Fruit fly (Drosophila melanogaster) whole organism, wandering third instar larva: ENCODE measurements around the gene CG7006.
A peak's percentile ranks its signal among the peaks of the same experiment; 100 is the strongest.

ENCODE experiments used
- Abd-B ChIP-seq: fragments of >200 bp; optimal IDR thresholded peaks from 2 replicates; lab custom pipeline; 2017; ENCODE audit warnings: missing biosample characterization, missing genetic modification characterization
- CG32264 ChIP-seq: fragments of 200-800 bp; sonication (Bioruptor generic); optimal IDR thresholded peaks from 2 replicates; lab custom pipeline; 2016; ENCODE audit warnings: missing biosample characterization, missing genetic modification characterization
- CrebA ChIP-seq: fragments of 200-800 bp; sonication (Bioruptor generic); optimal IDR thresholded peaks from 2 replicates; lab custom pipeline; 2016; ENCODE audit warnings: missing biosample characterization, mild to moderate bottlenecking, missing genetic modification characterization, borderline replicate concordance
- Dfd ChIP-seq: fragments of >200 bp; optimal IDR thresholded peaks from 2 replicates; lab custom pipeline; 2017; ENCODE audit warnings: missing biosample characterization, missing genetic modification characterization
- Dif ChIP-seq: fragments of 200-275, 200-300 bp; sonication (Bioruptor generic); optimal IDR thresholded peaks from 2 replicates; lab custom pipeline; 2018; ENCODE audit warnings: missing biosample characterization, missing genetic modification characterization; ENCODE audit not compliant: partially characterized antibody
- GATAd ChIP-seq: sonication (Bioruptor generic); optimal IDR thresholded peaks from 2 replicates; lab custom pipeline; 2016; ENCODE audit warnings: missing biosample characterization, missing genetic modification characterization
- HLH106 ChIP-seq: fragments of 200-800 bp; optimal IDR thresholded peaks from 3 replicates; lab custom pipeline; 2019; ENCODE audit warnings: missing biosample characterization, mild to moderate bottlenecking, missing genetic modification characterization, moderate library complexity
- Hr78 ChIP-seq: fragments of >200 bp; optimal IDR thresholded peaks from 2 replicates; lab custom pipeline; 2017; ENCODE audit warnings: missing biosample characterization, missing genetic modification characterization
- Hr83 ChIP-seq: fragments of 200-300 bp; sonication (Bioruptor generic); optimal IDR thresholded peaks from 2 replicates; lab custom pipeline; 2016; ENCODE audit warnings: missing biosample characterization, mild to moderate bottlenecking, missing genetic modification characterization, moderate library complexity; ENCODE audit not compliant: poor library complexity, severe bottlenecking
- Mio ChIP-seq: sonication (Bioruptor generic); optimal IDR thresholded peaks from 2 replicates; lab custom pipeline; 2016; ENCODE audit warnings: missing biosample characterization, missing genetic modification characterization
- Myc ChIP-seq: fragments of >200 bp; optimal IDR thresholded peaks from 2 replicates; lab custom pipeline; 2017
- N ChIP-seq: fragments of >200 bp; optimal IDR thresholded peaks from 2 replicates; lab custom pipeline; 2018; ENCODE audit warnings: missing biosample characterization, missing external identifiers, missing genetic modification characterization
- OdsH ChIP-seq: fragments of 200-800 bp; sonication (Bioruptor generic); optimal IDR thresholded peaks from 2 replicates; lab custom pipeline; 2016; ENCODE audit warnings: missing biosample characterization, mild to moderate bottlenecking, missing genetic modification characterization
- Rel ChIP-seq, 2 experiments: fragments of 200-800 bp; sonication (Bioruptor generic) in 1 of 2; optimal IDR thresholded peaks; 2 replicates in 1 of 2; 3 replicates in 1 of 2; lab custom pipeline; 2016 to 2019; ENCODE audit warnings: mild to moderate bottlenecking in 2 of 2, missing biosample characterization in 2 of 2, missing genetic modification characterization in 2 of 2, moderate library complexity in 1 of 2
- Sp1 ChIP-seq: fragments of 200-800 bp; sonication (Bioruptor generic); optimal IDR thresholded peaks from 3 replicates; lab custom pipeline; 2019; ENCODE audit warnings: missing biosample characterization, mild to moderate bottlenecking, missing genetic modification characterization, moderate library complexity
- Vsx2 ChIP-seq: fragments of 200-300, 225-300 bp; sonication (Bioruptor generic); optimal IDR thresholded peaks from 2 replicates; lab custom pipeline; 2018; ENCODE audit warnings: missing biosample characterization, missing genetic modification characterization; ENCODE audit not compliant: partially characterized antibody
- brk ChIP-seq: fragments of 200-800 bp; sonication (Bioruptor generic); optimal IDR thresholded peaks from 2 replicates; lab custom pipeline; 2016; ENCODE audit warnings: missing biosample characterization, mild to moderate bottlenecking, missing genetic modification characterization
- dl ChIP-seq, 2 experiments: fragments of 175-275, 200-275 bp in 1 of 2; fragments of 200-275 bp in 1 of 2; sonication (Bioruptor generic); optimal IDR thresholded peaks; lab custom pipeline; 2018; ENCODE audit warnings: mild to moderate bottlenecking in 2 of 2, missing biosample characterization in 2 of 2, missing genetic modification characterization in 2 of 2, moderate library complexity in 2 of 2; ENCODE audit not compliant: partially characterized antibody in 2 of 2, insufficient read depth in 1 of 2
- dmrt93B ChIP-seq: fragments of 200-800 bp; sonication (Bioruptor generic); optimal IDR thresholded peaks from 2 replicates; lab custom pipeline; 2018; ENCODE audit warnings: missing biosample characterization, mild to moderate bottlenecking, missing genetic modification characterization
- foxo ChIP-seq, 2 experiments: fragments of 200-800 bp; sonication (Bioruptor generic); optimal IDR thresholded peaks; 2 replicates in 1 of 2; 3 replicates in 1 of 2; lab custom pipeline; 2016 to 2017; ENCODE audit warnings: missing biosample characterization in 2 of 2, missing genetic modification characterization in 2 of 2
- fru ChIP-seq: fragments of 200-800 bp; sonication (Bioruptor generic); optimal IDR thresholded peaks from 3 replicates; lab custom pipeline; 2016; ENCODE audit warnings: missing biosample characterization, mild to moderate bottlenecking, missing genetic modification characterization
- h ChIP-seq: fragments of 200-800 bp; sonication (Bioruptor generic); optimal IDR thresholded peaks from 3 replicates; lab custom pipeline; 2016; ENCODE audit warnings: missing biosample characterization, mild to moderate bottlenecking, missing genetic modification characterization
- jim ChIP-seq: fragments of 175-275, 200-325 bp; sonication (Bioruptor generic); optimal IDR thresholded peaks from 2 replicates; lab custom pipeline; 2016; ENCODE audit warnings: missing biosample characterization, mild to moderate bottlenecking, missing genetic modification characterization
- lola ChIP-seq: fragments of >200 bp; optimal IDR thresholded peaks from 2 replicates; lab custom pipeline; 2017; ENCODE audit warnings: missing biosample characterization, missing genetic modification characterization
- psq ChIP-seq: fragments of 200-800 bp; sonication (Bioruptor generic); optimal IDR thresholded peaks from 3 replicates; lab custom pipeline; 2017; ENCODE audit warnings: missing biosample characterization, mild to moderate bottlenecking, missing genetic modification characterization, moderate library complexity
- sage ChIP-seq: fragments of 200-800 bp; sonication (Bioruptor generic); optimal IDR thresholded peaks from 2 replicates; lab custom pipeline; 2016; ENCODE audit warnings: missing biosample characterization, mild to moderate bottlenecking, missing genetic modification characterization
- sv ChIP-seq: fragments of 200-800 bp; sonication (Bioruptor generic); optimal IDR thresholded peaks from 3 replicates; lab custom pipeline; 2016; ENCODE audit warnings: missing biosample characterization, missing genetic modification characterization
- tai ChIP-seq: sonication (Bioruptor generic); optimal IDR thresholded peaks from 2 replicates; lab custom pipeline; 2016; ENCODE audit warnings: missing biosample characterization, missing genetic modification characterization
- usp ChIP-seq: fragments of >200 bp; optimal IDR thresholded peaks from 2 replicates; lab custom pipeline; 2017; ENCODE audit warnings: missing biosample characterization, missing genetic modification characterization
- woc ChIP-seq: sonication (Bioruptor generic); optimal IDR thresholded peaks from 2 replicates; lab custom pipeline; 2016; ENCODE audit warnings: missing biosample characterization, mild to moderate bottlenecking, missing genetic modification characterization

Gene CG7006

DNA sequence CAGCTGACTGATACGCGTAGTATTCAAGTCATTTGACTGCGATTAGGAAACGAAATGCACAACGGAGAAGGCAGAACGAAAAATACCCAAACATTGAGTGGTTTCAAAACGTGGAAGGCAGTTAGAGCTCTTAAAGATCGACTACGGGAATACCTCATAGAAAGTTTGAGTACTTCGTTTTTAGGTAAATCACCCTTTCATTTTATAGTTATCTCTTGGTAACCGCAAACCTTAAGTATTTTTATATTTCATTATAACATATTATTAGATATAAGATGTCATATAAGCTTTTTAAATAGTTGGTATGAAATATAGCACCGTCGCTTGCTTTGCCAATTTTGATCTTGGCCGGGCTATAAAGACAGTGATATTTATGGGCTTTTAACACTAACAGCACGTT is 5.3 kb upstream of the CG7006 start:
- TF ChIP-seq dmrt93B (GFP tag; lab: Kevin White, UChicago) (no peak), sage (GFP tag; lab: Kevin White, UChicago) (no peak), dl (GFP tag; optimal IDR thresholded peaks at IDR 0.05; lab: Kevin White, UChicago; ENCODE audit: insufficient read depth in 1 of 2, partially characterized antibody in 2 of 2) (no peak), Hr78 (GFP tag; lab: Kevin White, UChicago) (no peak), HLH106 (no peak), GATAd (GFP tag; lab: Kevin White, UChicago) (no peak), CrebA (GFP tag; lab: Kevin White, UChicago) (no peak)

DNA sequence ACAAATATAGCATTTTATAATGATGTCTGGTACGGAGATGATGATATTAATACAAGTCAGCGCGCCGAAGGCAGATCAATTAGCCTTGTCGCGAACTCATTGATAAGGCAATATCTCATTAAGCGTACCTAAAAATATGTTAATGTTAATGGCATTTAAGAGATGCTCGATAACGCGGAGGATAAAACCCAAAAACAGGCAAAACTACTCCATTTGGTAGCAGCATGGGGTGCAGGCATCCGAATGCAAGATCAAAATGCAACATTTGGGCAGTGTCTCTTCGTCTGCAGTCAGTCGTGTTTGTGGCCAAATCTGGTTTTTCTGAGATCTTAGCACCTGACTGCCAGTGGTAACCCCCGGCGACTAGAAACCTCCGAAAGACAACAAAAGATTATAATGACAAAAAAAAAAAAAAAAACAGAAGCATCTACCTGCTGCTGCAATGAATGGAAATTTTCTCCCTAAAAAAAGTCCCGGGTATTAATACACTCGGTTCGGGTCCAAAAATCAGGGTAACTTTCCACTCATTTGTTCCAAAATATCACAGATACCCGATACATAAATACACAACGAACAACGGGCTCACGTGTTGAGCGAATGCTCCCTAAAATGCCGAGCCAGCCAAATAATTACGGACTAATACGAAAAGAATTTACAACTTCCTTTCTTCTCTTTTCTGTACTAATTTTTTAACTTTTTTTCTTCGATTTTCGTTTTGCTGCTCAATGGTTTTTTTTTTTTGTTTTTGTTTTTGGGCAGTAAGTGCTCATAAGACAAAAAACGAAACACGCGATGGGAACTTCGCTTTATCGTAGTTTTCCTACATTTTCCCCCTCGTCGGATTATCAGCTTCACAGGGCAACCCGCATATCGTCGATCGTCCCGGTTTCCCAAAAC is 4.2 kb upstream of the CG7006 start:
- TF ChIP-seq Rel (GFP tag; optimal IDR thresholded peaks at IDR 0.05; lab: Kevin White, UChicago): no peak
- TF ChIP-seq Rel (tag; optimal IDR thresholded peaks at IDR 0.05; lab: Kevin White, UChicago): peak; percentile 52
- no peak for TF ChIP-seq Abd-B
- no peak for TF ChIP-seq N (GFP tag; lab: Kevin White, UChicago)
- TF ChIP-seq jim (GFP tag; lab: Kevin White, UChicago): no peak
- no peak for TF ChIP-seq Sp1 (GFP tag; lab: Kevin White, UChicago)

DNA sequence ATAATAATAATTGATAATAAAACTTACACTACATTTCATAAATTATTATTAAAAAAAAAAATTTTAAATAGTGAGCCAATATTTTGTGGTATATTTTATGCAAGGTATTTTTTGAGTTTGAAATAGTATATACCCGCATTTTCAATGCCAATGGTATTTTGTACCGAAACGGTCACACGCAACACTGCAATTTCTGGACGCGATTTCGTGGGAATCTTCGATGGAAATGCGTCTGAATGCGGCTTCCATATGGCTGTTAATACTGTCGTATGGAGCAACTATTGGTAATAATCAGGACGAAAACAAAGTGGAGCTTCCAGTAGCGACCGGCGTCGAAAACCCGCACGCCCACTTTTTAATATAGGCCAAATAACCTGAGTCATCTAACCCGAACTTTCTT is 1.0 kb downstream of the CG7006 start, which contains the start of gene Nct:
TSS of gene Nct (plus strand) at position 173 of the 400 bp plus-strand sequence.
- TF ChIP-seq usp (no peak), Dfd (GFP tag; lab: Kevin White, UChicago) (no peak), dmrt93B (GFP tag; lab: Kevin White, UChicago) (no peak), Rel (GFP tag; optimal IDR thresholded peaks at IDR 0.05; lab: Kevin White, UChicago) (no peak), Rel (tag; optimal IDR thresholded peaks at IDR 0.05; lab: Kevin White, UChicago) (peak; percentile 59), Dif (no peak)
- TF ChIP-seq, all 38 proteins: peak for 1

DNA sequence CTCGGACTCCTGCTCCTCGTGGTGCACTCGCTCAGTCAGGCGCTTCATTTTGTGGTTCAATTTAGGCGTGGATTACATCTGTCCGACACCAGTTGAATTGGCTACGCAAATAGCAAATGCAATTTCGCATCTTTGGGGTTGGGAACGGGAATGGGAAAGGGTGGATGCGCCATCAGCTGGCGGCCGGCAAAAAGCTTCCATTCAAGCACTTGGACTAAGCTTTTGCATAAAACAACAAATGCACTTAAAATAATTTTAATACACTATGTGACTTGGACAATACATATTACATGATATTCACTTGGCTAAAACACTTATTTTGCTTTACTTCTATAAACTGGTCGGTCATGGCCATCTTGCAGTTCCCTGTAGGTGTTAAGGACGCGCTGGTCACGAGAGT is 5.7 kb downstream of the CG7006 start, which contains the start of gene HDAC11:
TSS of gene HDAC11 (minus strand) at position 101 of the 400 bp plus-strand sequence.
- TF ChIP-seq Hr83 (no peak), Vsx2 (no peak), foxo (GFP tag; optimal IDR thresholded peaks at IDR 0.05; lab: Kevin White, UChicago) (no peak), tai (GFP tag; lab: Kevin White, UChicago) (no peak), GATAd (GFP tag; lab: Kevin White, UChicago) (no peak), OdsH (GFP tag; lab: Kevin White, UChicago) (no peak), brk (no peak), Mio (GFP tag; lab: Kevin White, UChicago) (no peak), sv (GFP tag; lab: Kevin White, UChicago) (no peak), Dif (no peak), Hr78 (GFP tag; lab: Kevin White, UChicago) (no peak), Rel (GFP tag; optimal IDR thresholded peaks at IDR 0.05; lab: Kevin White, UChicago) (no peak), Rel (tag; optimal IDR thresholded peaks at IDR 0.05; lab: Kevin White, UChicago) (no peak), woc (GFP tag; lab: Kevin White, UChicago) (no peak), HLH106 (no peak), h (GFP tag; lab: Kevin White, UChicago) (no peak)
- TF ChIP-seq, all 38 proteins: peak for 0

DNA sequence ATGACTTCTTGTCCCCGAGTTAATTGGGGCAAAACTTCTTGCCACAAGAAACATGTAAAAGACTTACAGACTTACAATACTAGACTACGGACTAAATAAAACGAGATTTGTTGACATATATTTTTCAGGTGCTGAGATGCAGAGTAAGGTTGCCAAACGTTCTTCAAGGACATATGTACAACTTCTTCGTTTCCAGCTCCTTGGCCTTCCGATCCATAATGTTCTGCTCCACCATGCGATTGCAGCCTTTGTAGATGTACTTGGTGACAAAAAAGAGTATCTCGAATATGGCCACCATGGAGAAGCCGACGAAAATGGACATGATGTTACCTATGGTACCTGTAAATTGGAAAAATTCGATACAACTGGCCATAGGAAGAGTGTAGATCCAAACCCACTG is 7.0 kb downstream of the CG7006 start, which contains the start of gene CAH4:
TSS of gene CAH4 (minus strand) at position 101 of the 400 bp plus-strand sequence.
- TF ChIP-seq Abd-B (no peak), lola (no peak), brk (no peak), Rel (GFP tag; optimal IDR thresholded peaks at IDR 0.05; lab: Kevin White, UChicago) (no peak), Rel (tag; optimal IDR thresholded peaks at IDR 0.05; lab: Kevin White, UChicago) (no peak), fru (GFP tag; lab: Kevin White, UChicago) (no peak), Mio (GFP tag; lab: Kevin White, UChicago) (no peak), psq (GFP tag; lab: Kevin White, UChicago) (no peak), CG32264 (GFP tag; lab: Kevin White, UChicago) (no peak), woc (GFP tag; lab: Kevin White, UChicago) (no peak), Dif (no peak), dmrt93B (GFP tag; lab: Kevin White, UChicago) (no peak), sv (GFP tag; lab: Kevin White, UChicago) (no peak), GATAd (GFP tag; lab: Kevin White, UChicago) (no peak), foxo (GFP tag; optimal IDR thresholded peaks at IDR 0.05; lab: Kevin White, UChicago) (no peak), Myc (lab: Kevin White, UChicago) (no peak), Vsx2 (no peak), HLH106 (no peak)
